Fruit fly (Drosophila melanogaster): ENCODE data around the gene CtsB.

CtsB gene

DNA sequence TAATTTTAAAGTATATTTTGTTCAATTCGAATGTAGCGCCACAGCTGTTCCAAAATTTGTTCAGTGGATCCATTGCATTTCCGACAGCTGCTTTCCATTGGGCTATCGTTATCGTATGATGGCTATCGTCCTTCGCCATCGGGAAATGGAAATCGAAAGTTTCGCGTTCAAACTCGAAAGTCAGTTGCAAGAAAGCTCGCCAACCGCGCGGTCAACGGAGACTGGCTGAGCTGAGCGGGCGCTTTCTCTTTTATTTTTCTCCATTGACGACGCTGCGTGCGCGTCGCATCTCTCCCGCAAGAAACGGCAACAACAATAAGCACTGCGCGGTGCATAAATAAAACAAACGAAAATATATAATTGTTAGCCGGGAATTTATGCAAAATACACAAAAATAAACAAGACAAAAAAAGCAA is 1.6 kb upstream of the CtsB start, which contains the start of gene inaE (continued):
- TF ChIP-seq onecut (GFP tag; IDR thresholded peaks at IDR 0.05) (peak; percentile 13; the same call in 1 of the 2 replicates), Atf6 (GFP tag; IDR thresholded peaks at IDR 0.05) (peak; percentile 37; the same call in 1 of the 2 replicates), chif (GFP tag; optimal IDR thresholded peaks at IDR 0.05) (no peak), pan (optimal IDR thresholded peaks at IDR 0.05) (no peak), pan (GFP tag; optimal IDR thresholded peaks at IDR 0.05 in 1 of 2, IDR thresholded peaks at IDR 0.05 in 1 of 2) (peak in 1 of 2 experiments; percentile 20), Dll (GFP tag; IDR thresholded peaks at IDR 0.05; ENCODE audit: partially characterized antibody) (peak; percentile 54; the same call in 2 of the 4 replicates), sens (GFP tag) (peak; percentile 57), CHES-1-like (GFP tag; optimal IDR thresholded peaks at IDR 0.05) (peak; percentile 20), Dp (GFP tag; optimal IDR thresholded peaks at IDR 0.05) (peak; percentile 84), grau (tag; optimal IDR thresholded peaks at IDR 0.05) (peak; percentile 6), lmd (GFP tag; IDR thresholded peaks at IDR 0.05) (no peak), Rfx (GFP tag; IDR thresholded peaks at IDR 0.05) (0 out of 2 replicates have a peak, but pooled peaks have one; percentile 22), Eip74EF (GFP tag; optimal IDR thresholded peaks at IDR 0.05) (peak in 1 of 2 experiments; percentile 65), PHDP (tag; optimal IDR thresholded peaks at IDR 0.05) (peak; percentile 18), CG13287 (GFP tag; IDR thresholded peaks at IDR 0.05; ENCODE audit: partially characterized antibody) (peak; percentile 69), ranshi (GFP tag; IDR thresholded peaks at IDR 0.05) (no peak; the same call in 1 of the 2 replicates), Atf-2 (GFP tag; optimal IDR thresholded peaks at IDR 0.05) (no peak), CG32532 (GFP tag; IDR thresholded peaks at IDR 0.05) (0 out of 2 replicates have a peak, but pooled peaks have one; percentile 14), CG5180 (GFP tag; optimal IDR thresholded peaks at IDR 0.05) (peak; percentile 84), inv (GFP tag; IDR thresholded peaks at IDR 0.05; ENCODE audit: partially characterized antibody) (peak; percentile 39; the same call in 1 of the 2 replicates), CG3847 (GFP tag; IDR thresholded peaks at IDR 0.05) (0 out of 2 replicates have a peak, but pooled peaks have one; percentile 22), scrt (GFP tag; optimal IDR thresholded peaks at IDR 0.05) (peak; percentile 31), chm (GFP tag; IDR thresholded peaks at IDR 0.05) (0 out of 2 replicates have a peak, but pooled peaks have one; percentile 37), emc (GFP tag; optimal IDR thresholded peaks at IDR 0.05) (no peak), ato (GFP tag; IDR thresholded peaks at IDR 0.05; ENCODE audit: partially characterized antibody) (peak; percentile 53), Ets97D (GFP tag; optimal IDR thresholded peaks at IDR 0.05) (peak; percentile 64), eyg (GFP tag; optimal IDR thresholded peaks at IDR 0.05) (no peak), Dbx (GFP tag; IDR thresholded peaks at IDR 0.05) (no peak), Sry-δ (GFP tag; optimal IDR thresholded peaks at IDR 0.05) (peak; percentile 43), knrl (GFP tag; IDR thresholded peaks at IDR 0.05; ENCODE audit: partially characterized antibody) (peak; percentile 45; the same call in 1 of the 3 replicates), Bgb (GFP tag; IDR thresholded peaks at IDR 0.05; ENCODE audit: partially characterized antibody) (peak; percentile 80), CG15514 (GFP tag; optimal IDR thresholded peaks at IDR 0.05) (peak; percentile 79), CG12299 (tag; optimal IDR thresholded peaks at IDR 0.05) (no peak), CG2712 (tag; optimal IDR thresholded peaks at IDR 0.05) (peak; percentile 33), CG2116 (GFP tag; optimal IDR thresholded peaks at IDR 0.05) (peak; percentile 62), Ets65A (GFP tag) (peak; percentile 58), h (optimal IDR thresholded peaks at IDR 0.05) (no peak), CG1233 (GFP tag; optimal IDR thresholded peaks at IDR 0.05) (peak; percentile 20), BtbVII (GFP tag; optimal IDR thresholded peaks at IDR 0.05) (peak; percentile 43), chinmo (GFP tag; IDR thresholded peaks at IDR 0.05; ENCODE audit: partially characterized antibody) (0 out of 4 replicates have a peak, but pooled peaks have one; percentile 63), HmgZ (tag; optimal IDR thresholded peaks at IDR 0.05) (peak; percentile 26), ssp (GFP tag; IDR thresholded peaks at IDR 0.05) (peak; percentile 96), pros (GFP tag; optimal IDR thresholded peaks at IDR 0.05) (no peak), Myb (GFP tag; optimal IDR thresholded peaks at IDR 0.05) (peak; percentile 83), CG34224 (GFP tag; IDR thresholded peaks at IDR 0.05; ENCODE audit: partially characterized antibody) (peak; percentile 32; the same call in 1 of the 3 replicates), ftz-f1 (GFP tag; optimal IDR thresholded peaks at IDR 0.05) (peak; percentile 88), row (GFP tag; IDR thresholded peaks at IDR 0.05) (peak; percentile 40; the same call in 1 of the 3 replicates), CG6791 (GFP tag; IDR thresholded peaks at IDR 0.05; ENCODE audit: partially characterized antibody) (peak; percentile 73), CG18599 (GFP tag; optimal IDR thresholded peaks at IDR 0.05) (no peak)
